Worm (Caenorhabditis elegans): ENCODE results near the gene lev-9.

- no peak for TF ChIP-seq ceh-28 (tag; optimal IDR thresholded peaks at IDR 0.05)
- TF ChIP-seq F49E8.2 (tag; optimal IDR thresholded peaks at IDR 0.05; ENCODE audit: borderline replicate concordance), result no peak
- TF ChIP-seq nhr-25 (tag; optimal IDR thresholded peaks at IDR 0.05; ENCODE audit: borderline replicate concordance, insufficient read depth), result no peak
- TF ChIP-seq lin-13 (GFP tag; optimal IDR thresholded peaks at IDR 0.05), result no peak
- TF ChIP-seq dpl-1 (GFP tag; optimal IDR thresholded peaks at IDR 0.05), result no peak
- no peak for TF ChIP-seq nhr-10 (tag; optimal IDR thresholded peaks at IDR 0.05)
- TF ChIP-seq daf-12 (tag; optimal IDR thresholded peaks at IDR 0.05), result no peak
- no peak for TF ChIP-seq nhr-11 (tag; optimal IDR thresholded peaks at IDR 0.05)
- no peak for TF ChIP-seq pqm-1 (tag; optimal IDR thresholded peaks at IDR 0.05)
- no peak for TF ChIP-seq lin-38 (GFP tag; IDR thresholded peaks at IDR 0.05)
- TF ChIP-seq unc-62 (GFP tag; optimal IDR thresholded peaks at IDR 0.05 in 1 of 2), result no peak
- TF ChIP-seq unc-62 (tag; optimal IDR thresholded peaks at IDR 0.05), result no peak
These were observed 37.3 kb upstream of the lev-9 start, which contains the start of gene col-169 for ce11 chrX:6328860-6329259.
